Worm (Caenorhabditis elegans) whole organism, L1 larva: ENCODE measurements around the gene cnc-9.
"Not testable (repeated sequence)": the region's sequence is repeated elsewhere in the genome, so short reads cannot be mapped to it uniquely, and the experiment has no call there.

Experiments
- aly-2 ChIP-seq: fragments of 150-350 bp; optimal IDR thresholded peaks from 2 replicates; lab custom pipeline; 2014; ENCODE audit warnings: missing biosample characterization, missing genetic modification characterization
- ces-1 ChIP-seq: fragments of 150-350 bp; optimal IDR thresholded peaks from 2 replicates; lab custom pipeline; 2014; ENCODE audit warnings: missing biosample characterization, missing genetic modification reagents, missing genetic modification characterization
- elt-2 ChIP-seq: sonication (generic microtip); optimal IDR thresholded peaks from 2 replicates; lab custom pipeline; 2016; ENCODE audit warnings: missing genetic modification characterization, mild to moderate bottlenecking, inconsistent platforms, missing compliant biosample characterization, missing genetic modification reagents
- lin-13 ChIP-seq: fragments of 150-350 bp; optimal IDR thresholded peaks from 2 replicates; lab custom pipeline; 2014; ENCODE audit warnings: missing biosample characterization, missing genetic modification reagents, missing genetic modification characterization
- lin-35 ChIP-seq, 2 experiments: fragments of 150-350 bp; optimal IDR thresholded peaks; 2 replicates each; lab custom pipeline; 2014; ENCODE audit warnings: missing biosample characterization in 2 of 2, missing genetic modification characterization in 2 of 2, missing genetic modification reagents in 2 of 2
- lin-39 ChIP-seq: fragments of 150-350 bp; optimal IDR thresholded peaks from 2 replicates; lab custom pipeline; 2014; ENCODE audit warnings: missing biosample characterization, missing genetic modification reagents, missing genetic modification characterization
- nhr-12 ChIP-seq: sonication (generic microtip); optimal IDR thresholded peaks from 2 replicates; lab custom pipeline; 2017; ENCODE audit warnings: missing biosample characterization, missing genetic modification characterization
- nhr-237 ChIP-seq: fragments of 150-350 bp; optimal IDR thresholded peaks from 2 replicates; lab custom pipeline; 2014; ENCODE audit warnings: missing biosample characterization, missing genetic modification characterization
- nhr-76 ChIP-seq: sonication (generic microtip); optimal IDR thresholded peaks from 2 replicates; lab custom pipeline; 2017; ENCODE audit warnings: missing biosample characterization, missing genetic modification characterization
- nhr-77 ChIP-seq: fragments of 150-350 bp; optimal IDR thresholded peaks from 2 replicates; lab custom pipeline; 2014; ENCODE audit warnings: missing biosample characterization, missing genetic modification characterization
- rnt-1 ChIP-seq: sonication (generic microtip); optimal IDR thresholded peaks from 2 replicates; lab custom pipeline; 2016; ENCODE audit warnings: mild to moderate bottlenecking, missing genetic modification characterization, moderate library complexity, missing compliant biosample characterization
- snpc-4 ChIP-seq: fragments of 150-350 bp; optimal IDR thresholded peaks from 2 replicates; lab custom pipeline; 2014; ENCODE audit warnings: missing biosample characterization, missing genetic modification characterization
- sptf-1 ChIP-seq: fragments of 150-350 bp; optimal IDR thresholded peaks from 2 replicates; lab custom pipeline; 2014; ENCODE audit warnings: missing biosample characterization, missing genetic modification characterization

DNA sequence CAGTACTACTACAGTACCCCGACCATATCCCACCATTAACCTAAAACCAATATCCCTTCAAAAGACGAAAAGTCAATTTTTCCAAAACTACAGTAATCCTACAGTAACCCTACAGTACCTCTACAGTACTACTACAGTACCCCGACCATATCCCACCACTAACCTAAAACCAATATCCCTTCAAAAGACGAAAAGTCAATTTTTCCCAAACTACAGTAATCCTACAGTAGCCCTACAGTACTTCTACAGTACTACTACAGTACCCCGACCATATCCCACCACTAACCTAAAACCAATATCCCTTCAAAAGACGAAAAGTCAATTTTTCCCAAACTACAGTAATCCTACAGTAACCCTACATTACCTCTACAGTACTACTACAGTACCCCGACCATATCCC is 43.5 kb upstream of the cnc-9 start:
- not testable (repeated sequence) for TF ChIP-seq nhr-237 (tag; lab: Kevin White, UChicago); nhr-12 (tag; lab: Kevin White, UChicago); lin-39 (tag; lab: Kevin White, UChicago); lin-13; elt-2; nhr-77 (tag; lab: Kevin White, UChicago); rnt-1 (tag; lab: Kevin White, UChicago); sptf-1 (tag; lab: Kevin White, UChicago); snpc-4 (tag; lab: Kevin White, UChicago); lin-35 (GFP tag; optimal IDR thresholded peaks at IDR 0.05; lab: Kevin White, UChicago); aly-2; ces-1 (GFP tag; lab: Kevin White, UChicago); nhr-76 (tag; lab: Kevin White, UChicago)
